Worm (Caenorhabditis elegans): ENCODE data around the gene nspc-20.
"Not testable (repeated sequence)": the region's sequence is repeated elsewhere in the genome, so short reads cannot be mapped to it uniquely, and the experiment has no call there.

Gene nspc-20

ce11 chrX:14543224-14543623 is 13.2 kb upstream of the nspc-20 start, which contains the start of gene T24C2.3:
T24C2.3 (plus strand) TSS chrX:14543524.
- TF ChIP-seq klf-2 (GFP tag; conservative IDR thresholded peaks at IDR 0.05) (no peak), T22C8.4 (GFP tag; IDR thresholded peaks at IDR 0.05) (no peak)

- TF ChIP-seq med-1 (GFP tag; optimal IDR thresholded peaks at IDR 0.05; ENCODE audit: insufficient read depth) (no peak), tab-1 (GFP tag; IDR thresholded peaks at IDR 0.05) (no peak), T22C8.4 (GFP tag; IDR thresholded peaks at IDR 0.05) (no peak), flt-1 (GFP tag; IDR thresholded peaks at IDR 0.05) (no peak), cog-1 (tag; optimal IDR thresholded peaks at IDR 0.05) (no peak)
These were observed 12.0 kb upstream of the nspc-20 start, which contains the start of gene fbxa-81 for ce11 chrX:14541992-14542391. fbxa-81 (minus strand) TSS chrX:14542092.

ce11 chrX:14539468-14539867 is 9.5 kb upstream of the nspc-20 start:
- no peak for TF ChIP-seq ztf-23 (GFP tag; IDR thresholded peaks at IDR 0.05)
- TF ChIP-seq flt-1 (GFP tag; IDR thresholded peaks at IDR 0.05) = no peak
- no peak for TF ChIP-seq ref-1 (GFP tag; conservative IDR thresholded peaks at IDR 0.05)
- TF ChIP-seq tab-1 (GFP tag; IDR thresholded peaks at IDR 0.05) = no peak
- TF ChIP-seq klf-2 (GFP tag; conservative IDR thresholded peaks at IDR 0.05) = no peak
- TF ChIP-seq ztf-29 (GFP tag; IDR thresholded peaks at IDR 0.05) = no peak
- no peak for TF ChIP-seq med-1 (GFP tag; optimal IDR thresholded peaks at IDR 0.05; ENCODE audit: insufficient read depth)
- TF ChIP-seq cog-1 (tag; optimal IDR thresholded peaks at IDR 0.05) = no peak
- no peak for TF ChIP-seq T22C8.4 (GFP tag; IDR thresholded peaks at IDR 0.05)

ce11 chrX:14537625-14538024 is 7.6 kb upstream of the nspc-20 start:
- TF ChIP-seq ztf-23 (GFP tag; IDR thresholded peaks at IDR 0.05) (no peak), flt-1 (GFP tag; IDR thresholded peaks at IDR 0.05) (no peak), klf-2 (GFP tag; conservative IDR thresholded peaks at IDR 0.05) (no peak), ref-1 (GFP tag; conservative IDR thresholded peaks at IDR 0.05) (no peak), ztf-29 (GFP tag; IDR thresholded peaks at IDR 0.05) (no peak), med-1 (GFP tag; optimal IDR thresholded peaks at IDR 0.05; ENCODE audit: insufficient read depth) (no peak), T22C8.4 (GFP tag; IDR thresholded peaks at IDR 0.05) (no peak), cog-1 (tag; optimal IDR thresholded peaks at IDR 0.05) (no peak), tab-1 (GFP tag; IDR thresholded peaks at IDR 0.05) (no peak)

- no peak for TF ChIP-seq ztf-29 (GFP tag; IDR thresholded peaks at IDR 0.05)
- no peak for TF ChIP-seq ztf-23 (GFP tag; IDR thresholded peaks at IDR 0.05)
- TF ChIP-seq T22C8.4 (GFP tag; IDR thresholded peaks at IDR 0.05) = no peak
- no peak for TF ChIP-seq flt-1 (GFP tag; IDR thresholded peaks at IDR 0.05)
- TF ChIP-seq klf-2 (GFP tag; conservative IDR thresholded peaks at IDR 0.05) = no peak
- no peak for TF ChIP-seq tab-1 (GFP tag; IDR thresholded peaks at IDR 0.05)
- no peak for TF ChIP-seq med-1 (GFP tag; optimal IDR thresholded peaks at IDR 0.05; ENCODE audit: insufficient read depth)
- TF ChIP-seq cog-1 (tag; optimal IDR thresholded peaks at IDR 0.05) = no peak
These were observed 5.9 kb upstream of the nspc-20 start for ce11 chrX:14535913-14536312.

- TF ChIP-seq flt-1 (GFP tag; IDR thresholded peaks at IDR 0.05) (no peak), klf-2 (GFP tag; conservative IDR thresholded peaks at IDR 0.05) (no peak)
These were observed 4.6 kb upstream of the nspc-20 start for ce11 chrX:14534596-14534995.

- TF ChIP-seq tab-1 (GFP tag; IDR thresholded peaks at IDR 0.05) = no peak
- no peak for TF ChIP-seq ztf-23 (GFP tag; IDR thresholded peaks at IDR 0.05)
- no peak for TF ChIP-seq klf-2 (GFP tag; conservative IDR thresholded peaks at IDR 0.05)
- TF ChIP-seq med-1 (GFP tag; optimal IDR thresholded peaks at IDR 0.05; ENCODE audit: insufficient read depth) = no peak
- TF ChIP-seq ref-1 (GFP tag; conservative IDR thresholded peaks at IDR 0.05) = no peak
- no peak for TF ChIP-seq cog-1 (tag; optimal IDR thresholded peaks at IDR 0.05)
- TF ChIP-seq flt-1 (GFP tag; IDR thresholded peaks at IDR 0.05) = no peak
- TF ChIP-seq T22C8.4 (GFP tag; IDR thresholded peaks at IDR 0.05) = no peak
- TF ChIP-seq ztf-29 (GFP tag; IDR thresholded peaks at IDR 0.05) = no peak
These were observed 4.1 kb upstream of the nspc-20 start, which contains the start of gene T24C2.5 for ce11 chrX:14534117-14534516. T24C2.5 (plus strand) TSS chrX:14534417.

ce11 chrX:14528399-14528798 is 1.6 kb downstream of the nspc-20 start, which contains the start of gene nspc-19:
nspc-19 (plus strand) TSS chrX:14528699.
- not testable (repeated sequence) for TF ChIP-seq T22C8.4 (GFP tag; IDR thresholded peaks at IDR 0.05); klf-2 (GFP tag; conservative IDR thresholded peaks at IDR 0.05); tab-1 (GFP tag; IDR thresholded peaks at IDR 0.05)

ce11 chrX:14527559-14527958 is 2.4 kb downstream of the nspc-20 start, which contains the start of gene nspc-18:
nspc-18 (minus strand) TSS chrX:14527659.
- TF ChIP-seq flt-1 (GFP tag; IDR thresholded peaks at IDR 0.05) = no peak
- no peak for TF ChIP-seq klf-2 (GFP tag; conservative IDR thresholded peaks at IDR 0.05)
- no peak for TF ChIP-seq ztf-23 (GFP tag; IDR thresholded peaks at IDR 0.05)
- TF ChIP-seq tab-1 (GFP tag; IDR thresholded peaks at IDR 0.05) = no peak
- TF ChIP-seq T22C8.4 (GFP tag; IDR thresholded peaks at IDR 0.05) = no peak
- TF ChIP-seq ref-1 (GFP tag; conservative IDR thresholded peaks at IDR 0.05) = no peak

- TF ChIP-seq flt-1 (GFP tag; IDR thresholded peaks at IDR 0.05) = peak; percentile 89
- peak; percentile 89 for TF ChIP-seq ztf-23 (GFP tag; IDR thresholded peaks at IDR 0.05)
- TF ChIP-seq T22C8.4 (GFP tag; IDR thresholded peaks at IDR 0.05) = peak; percentile 99
- TF ChIP-seq tab-1 (GFP tag; IDR thresholded peaks at IDR 0.05) = no peak; the same call in 1 of the 2 replicates
- TF ChIP-seq med-1 (GFP tag; optimal IDR thresholded peaks at IDR 0.05; ENCODE audit: insufficient read depth) = peak; percentile 46
- no peak for TF ChIP-seq ref-1 (GFP tag; conservative IDR thresholded peaks at IDR 0.05)
- peak; percentile 75 for TF ChIP-seq ztf-29 (GFP tag; IDR thresholded peaks at IDR 0.05)
- peak; percentile 55; the same call in 1 of the 2 replicates for TF ChIP-seq klf-2 (GFP tag; conservative IDR thresholded peaks at IDR 0.05)
- TF ChIP-seq cog-1 (tag; optimal IDR thresholded peaks at IDR 0.05) = peak; percentile 99
These were observed 4.4 kb downstream of the nspc-20 start for ce11 chrX:14525325-14526305.
